Fruit fly (Drosophila melanogaster) whole organism, pupa: ENCODE data around the gene TbCMF46.

ENCODE experiments used
- CG34367 ChIP-seq: fragments of 200-800 bp; sonication (Bioruptor generic); optimal IDR thresholded peaks from 2 replicates; lab custom pipeline; 2018; ENCODE audit warnings: missing biosample characterization, mild to moderate bottlenecking, missing genetic modification characterization
- CG9948 ChIP-seq: fragments of 200-800 bp; sonication (Bioruptor generic); optimal IDR thresholded peaks from 2 replicates; lab custom pipeline; 2018; ENCODE audit warnings: missing biosample characterization, mild to moderate bottlenecking, missing genetic modification characterization, moderate library complexity
- Pif1A ChIP-seq: fragments of 200-800 bp; sonication (Bioruptor generic); optimal IDR thresholded peaks from 3 replicates; lab custom pipeline; 2016; ENCODE audit warnings: missing biosample characterization, missing genetic modification characterization

DNA sequence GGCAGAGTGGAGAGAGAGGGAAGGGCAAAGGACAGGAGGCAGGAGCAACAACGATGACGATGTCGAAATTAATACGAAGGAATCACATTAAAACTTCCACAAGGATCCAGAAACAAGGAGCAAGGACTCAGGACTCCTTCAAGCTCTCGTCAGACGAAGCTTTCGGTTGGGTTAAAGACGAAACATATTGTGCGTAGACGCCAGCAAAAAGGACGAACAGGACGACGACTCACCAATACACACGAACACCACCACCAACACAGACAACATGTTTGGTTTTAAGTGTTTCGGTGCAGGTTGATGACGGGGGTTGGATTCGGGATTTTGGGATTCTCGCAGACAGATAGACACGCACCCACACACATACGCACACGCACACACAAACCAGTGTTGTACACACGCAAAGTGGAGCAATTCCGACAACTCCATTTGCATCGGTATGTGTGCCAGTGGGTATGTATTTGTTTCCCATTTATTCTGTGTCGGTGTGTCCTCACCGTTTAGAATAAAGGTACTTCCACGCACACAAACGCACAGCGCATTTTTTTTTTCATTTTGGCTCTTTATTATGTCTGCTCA, 42.2 kb downstream of the TbCMF46 start:
- TF ChIP-seq Pif1A (GFP tag; lab: Kevin White, UChicago) (no peak), CG34367 (tag; lab: Kevin White, UChicago) (no peak), CG9948 (no peak)
